Fruit fly (Drosophila melanogaster) whole organism, embryonic: Measurements from ENCODE around the gene CG13084.

ENCODE experiments used
- Antp ChIP-seq: fragments of 200-800 bp; sonication (Bioruptor generic); optimal IDR thresholded peaks from 3 replicates; lab custom pipeline; 2016; ENCODE audit warnings: missing biosample characterization, missing genetic modification characterization
- Awh ChIP-seq: fragments of 200-800 bp; sonication (Bioruptor generic); IDR thresholded peaks from 2 replicates; pipeline ENCODE4, ENCODE4 v1.3.6; 2022; ENCODE audit warnings: missing biosample characterization, missing genetic modification characterization
- B-H2 ChIP-seq: fragments of 200-800 bp; sonication (Bioruptor generic); optimal IDR thresholded peaks from 2 replicates; lab custom pipeline; 2018; ENCODE audit warnings: missing biosample characterization, mild to moderate bottlenecking, missing genetic modification characterization
- Bdp1 ChIP-seq: fragments of 200-800 bp; sonication (Bioruptor generic); optimal IDR thresholded peaks from 3 replicates; lab custom pipeline; 2016; ENCODE audit warnings: missing biosample characterization, missing genetic modification characterization
- Bteb2 ChIP-seq: fragments of 200-800 bp; sonication (Bioruptor generic); optimal IDR thresholded peaks from 2 replicates; lab custom pipeline; 2016; ENCODE audit warnings: missing biosample characterization, missing genetic modification characterization
- CG11696 ChIP-seq: fragments of 200-800 bp; sonication (Bioruptor generic); IDR thresholded peaks from 2 replicates; pipeline ENCODE4 v1.3.6; 2022; ENCODE audit warnings: missing biosample characterization, missing genetic modification characterization
- CG13123 ChIP-seq: fragments of 200-800 bp; sonication (Bioruptor generic); optimal IDR thresholded peaks from 2 replicates; lab custom pipeline; 2016; ENCODE audit warnings: missing biosample characterization, missing genetic modification characterization
- CG15479 ChIP-seq: fragments of 200-800 bp; sonication (Bioruptor generic); optimal IDR thresholded peaks from 3 replicates; lab custom pipeline; 2019; ENCODE audit warnings: missing biosample characterization, mild to moderate bottlenecking, missing genetic modification characterization, moderate library complexity
- CG15601 ChIP-seq: fragments of 200-800 bp; sonication (Bioruptor generic); optimal IDR thresholded peaks from 3 replicates; lab custom pipeline; 2019; ENCODE audit warnings: missing biosample characterization, mild to moderate bottlenecking, missing genetic modification characterization, moderate library complexity
- CG1603 ChIP-seq: fragments of 200-800 bp; sonication (Bioruptor generic); optimal IDR thresholded peaks from 2 replicates; lab custom pipeline; 2019; ENCODE audit warnings: missing biosample characterization, mild to moderate bottlenecking, missing genetic modification characterization, moderate library complexity
- CG18619 ChIP-seq: fragments of 200-800 bp; sonication (Bioruptor generic); optimal IDR thresholded peaks from 3 replicates; lab custom pipeline; 2017; ENCODE audit warnings: missing biosample characterization, mild to moderate bottlenecking, missing genetic modification characterization
- CG18764 ChIP-seq: fragments of 200-800 bp; sonication (Bioruptor generic); optimal IDR thresholded peaks from 3 replicates; lab custom pipeline; 2016; ENCODE audit warnings: missing biosample characterization, missing genetic modification characterization
- CG31224 ChIP-seq: fragments of 200-800 bp; sonication (Bioruptor generic); IDR thresholded peaks from 2 replicates; pipeline ENCODE4 v1.3.6; 2022; ENCODE audit warnings: missing biosample characterization, missing genetic modification characterization
- CG34422 ChIP-seq: fragments of 200-800 bp; sonication (Bioruptor generic); IDR thresholded peaks from 3 replicates; pipeline ENCODE4 v1.3.6; 2022; ENCODE audit warnings: missing biosample characterization, missing genetic modification characterization
- CG4707 ChIP-seq: fragments of 200-800 bp; sonication (Bioruptor generic); optimal IDR thresholded peaks from 2 replicates; lab custom pipeline; 2018; ENCODE audit warnings: missing biosample characterization, mild to moderate bottlenecking, missing genetic modification characterization, moderate library complexity
- CG5953 ChIP-seq: fragments of 200-800 bp; sonication (Bioruptor generic); IDR thresholded peaks from 2 replicates; pipeline ENCODE4 v1.3.6; 2022; ENCODE audit warnings: missing biosample characterization, missing genetic modification characterization
- CG6654 ChIP-seq: fragments of 200-800 bp; sonication (Bioruptor generic); optimal IDR thresholded peaks from 2 replicates; lab custom pipeline; 2017; ENCODE audit warnings: missing biosample characterization, mild to moderate bottlenecking, missing genetic modification characterization
- CG6683 ChIP-seq: fragments of 200-800 bp; sonication (Bioruptor generic); optimal IDR thresholded peaks from 2 replicates; lab custom pipeline; 2017; ENCODE audit warnings: missing biosample characterization, mild to moderate bottlenecking, missing genetic modification characterization, missing genetic modification reagents
- CG8359 ChIP-seq: fragments of 200-800 bp; sonication (Bioruptor generic); optimal IDR thresholded peaks from 2 replicates; lab custom pipeline; 2017; ENCODE audit warnings: missing biosample characterization, mild to moderate bottlenecking, missing genetic modification characterization, borderline replicate concordance
- CG8478 ChIP-seq: fragments of >200 bp; optimal IDR thresholded peaks from 2 replicates; lab custom pipeline; 2018
- CG9609 ChIP-seq: fragments of 200-800 bp; sonication (Bioruptor generic); optimal IDR thresholded peaks from 3 replicates; lab custom pipeline; 2016; ENCODE audit warnings: missing biosample characterization, missing genetic modification characterization
- CG9876 ChIP-seq: fragments of 200-800 bp; sonication (Bioruptor generic); optimal IDR thresholded peaks from 2 replicates; lab custom pipeline; 2016; ENCODE audit warnings: missing biosample characterization, missing genetic modification characterization
- CTCF ChIP-seq: fragments of 200-800 bp; sonication (Bioruptor generic); optimal IDR thresholded peaks from 2 replicates; lab custom pipeline; 2017; ENCODE audit warnings: missing biosample characterization, mild to moderate bottlenecking, missing genetic modification characterization, moderate library complexity
- D ChIP-seq, 2 experiments: fragments of 200-800 bp in 1 of 2; fragments of >200 bp in 1 of 2; sonication (Bioruptor generic) in 1 of 2; optimal IDR thresholded peaks; 2 replicates in 1 of 2; 3 replicates in 1 of 2; lab custom pipeline; 2017; ENCODE audit warnings: mild to moderate bottlenecking in 1 of 2, missing biosample characterization in 1 of 2, missing genetic modification characterization in 1 of 2, missing genetic modification reagents in 1 of 2
- E2f1 ChIP-seq: fragments of 200-800 bp; sonication (Bioruptor generic); IDR thresholded peaks from 2 replicates; pipeline ENCODE4 v1.3.6; 2022; ENCODE audit warnings: missing biosample characterization, missing genetic modification characterization
- MTF-1 ChIP-seq: fragments of 200-800 bp; sonication (Bioruptor generic); optimal IDR thresholded peaks from 2 replicates; lab custom pipeline; 2018; ENCODE audit warnings: missing biosample characterization, mild to moderate bottlenecking, missing genetic modification characterization, borderline replicate concordance
- Nf-YC ChIP-seq: fragments of 200-800 bp; optimal IDR thresholded peaks from 3 replicates; lab custom pipeline; 2019; ENCODE audit warnings: missing biosample characterization, mild to moderate bottlenecking, missing genetic modification characterization, moderate library complexity
- Side ChIP-seq: fragments of 200-800 bp; sonication (Bioruptor generic); optimal IDR thresholded peaks from 2 replicates; lab custom pipeline; 2016; ENCODE audit warnings: missing biosample characterization, missing genetic modification characterization
- Sry-δ ChIP-seq: fragments of 200-800 bp; sonication (Bioruptor generic); optimal IDR thresholded peaks from 2 replicates; lab custom pipeline; 2016; ENCODE audit warnings: missing biosample characterization, missing genetic modification characterization
- Stat92E ChIP-seq, 3 experiments: fragments of >200 bp in 2 of 3; fragments of 200-800 bp in 1 of 3; sonication (Bioruptor generic) in 1 of 3; optimal IDR thresholded peaks; 2 replicates each; lab custom pipeline; 2017 to 2019; ENCODE audit warnings: missing biosample characterization in 3 of 3, missing genetic modification characterization in 3 of 3, mild to moderate bottlenecking in 1 of 3, moderate library complexity in 1 of 3
- Usf ChIP-seq: fragments of 200-800 bp; sonication (Bioruptor generic); optimal IDR thresholded peaks from 2 replicates; lab custom pipeline; 2017; ENCODE audit warnings: missing genotype, missing biosample characterization, missing genetic modification characterization
- az2 ChIP-seq: fragments of 200-800 bp; sonication (Bioruptor generic); optimal IDR thresholded peaks from 3 replicates; lab custom pipeline; 2016; ENCODE audit warnings: missing biosample characterization, missing genetic modification characterization
- bcd ChIP-seq: fragments of 200-800 bp; sonication (Bioruptor generic); optimal IDR thresholded peaks from 2 replicates; lab custom pipeline; 2017; ENCODE audit warnings: missing biosample characterization, mild to moderate bottlenecking, missing genetic modification characterization
- cas ChIP-seq: fragments of 200-800 bp; sonication (Bioruptor generic); IDR thresholded peaks from 2 replicates; pipeline ENCODE4 v1.3.6; 2022; ENCODE audit warnings: missing biosample characterization, missing genetic modification characterization
- dm ChIP-seq: fragments of 200-800 bp; sonication (Bioruptor generic); optimal IDR thresholded peaks from 3 replicates; lab custom pipeline; 2016; ENCODE audit warnings: missing biosample characterization, missing genetic modification characterization
- dpn ChIP-seq, 2 experiments: fragments of 200-800 bp; sonication (Bioruptor generic); optimal IDR thresholded peaks; 3 replicates each; lab custom pipeline; 2016; ENCODE audit warnings: missing biosample characterization in 2 of 2, missing genetic modification characterization in 2 of 2
- esg ChIP-seq: fragments of 200-800 bp; sonication (Bioruptor generic); conservative IDR thresholded peaks from 2 replicates; pipeline ENCODE4 v1.3.6; 2022; ENCODE audit warnings: missing biosample characterization, missing genetic modification characterization
- inv ChIP-seq: fragments of 200-800 bp; sonication (Bioruptor generic); IDR thresholded peaks from 2 replicates; pipeline ENCODE4 v1.3.6; 2022; ENCODE audit warnings: missing biosample characterization, missing genetic modification characterization; ENCODE audit not compliant: partially characterized antibody
- kah ChIP-seq: fragments of 200-800 bp; sonication (Bioruptor generic); optimal IDR thresholded peaks from 2 replicates; lab custom pipeline; 2018; ENCODE audit warnings: missing biosample characterization, mild to moderate bottlenecking, missing genetic modification characterization
- mam ChIP-seq: fragments of 200-800 bp; sonication (Bioruptor generic); optimal IDR thresholded peaks from 3 replicates; lab custom pipeline; 2016; ENCODE audit warnings: missing biosample characterization, missing genetic modification characterization
- nerfin-1 ChIP-seq: fragments of 200-800 bp; sonication (Bioruptor generic); optimal IDR thresholded peaks from 3 replicates; lab custom pipeline; 2019; ENCODE audit warnings: missing biosample characterization, mild to moderate bottlenecking, missing genetic modification characterization, moderate library complexity
- nerfin-2 ChIP-seq: fragments of 200-800 bp; sonication (Bioruptor generic); IDR thresholded peaks from 2 replicates; pipeline ENCODE4 v1.3.6; 2022; ENCODE audit warnings: missing biosample characterization, missing genetic modification characterization; ENCODE audit not compliant: partially characterized antibody
- org-1 ChIP-seq: fragments of 200-800 bp; sonication (Bioruptor generic); optimal IDR thresholded peaks from 2 replicates; lab custom pipeline; 2017; ENCODE audit warnings: missing biosample characterization, missing genetic modification characterization
- scrt ChIP-seq: fragments of 200-800 bp; sonication (Bioruptor generic); optimal IDR thresholded peaks from 2 replicates; lab custom pipeline; 2018; ENCODE audit warnings: missing biosample characterization, mild to moderate bottlenecking, missing genetic modification characterization, moderate library complexity
- slou ChIP-seq: fragments of 200-800 bp; sonication (Bioruptor generic); optimal IDR thresholded peaks from 3 replicates; lab custom pipeline; 2016; ENCODE audit warnings: missing biosample characterization, missing genetic modification characterization
- slp2 ChIP-seq: fragments of 200-800 bp; sonication (Bioruptor generic); optimal IDR thresholded peaks from 2 replicates; lab custom pipeline; 2016; ENCODE audit warnings: missing biosample characterization, missing genetic modification characterization
- sqz ChIP-seq: fragments of 200-800 bp; sonication (Bioruptor generic); optimal IDR thresholded peaks from 3 replicates; lab custom pipeline; 2018; ENCODE audit warnings: missing biosample characterization, mild to moderate bottlenecking, missing genetic modification characterization
- tll ChIP-seq, 2 experiments: fragments of 200-800 bp in 1 of 2; fragments of >200 bp in 1 of 2; sonication (Bioruptor generic) in 1 of 2; optimal IDR thresholded peaks; 2 replicates each; lab custom pipeline; 2017 to 2019; ENCODE audit warnings: missing biosample characterization in 2 of 2, missing genetic modification characterization in 2 of 2, mild to moderate bottlenecking in 1 of 2, moderate library complexity in 1 of 2
- toy ChIP-seq: fragments of 200-800 bp; sonication (Bioruptor generic); IDR thresholded peaks from 2 replicates; pipeline ENCODE4 v1.3.6; 2022; ENCODE audit warnings: missing biosample characterization, missing genetic modification characterization
- unpg ChIP-seq: fragments of 200-800 bp; sonication (Bioruptor generic); optimal IDR thresholded peaks from 3 replicates; lab custom pipeline; 2018; ENCODE audit warnings: missing biosample characterization, mild to moderate bottlenecking, missing genetic modification characterization, moderate library complexity
- vnd ChIP-seq: fragments of 200-800 bp; sonication (Bioruptor generic); IDR thresholded peaks from 3 replicates; pipeline ENCODE4 v1.3.6; 2022; ENCODE audit warnings: missing biosample characterization, missing genetic modification characterization; ENCODE audit not compliant: partially characterized antibody
- wdn ChIP-seq: fragments of 200-800 bp; sonication (Bioruptor generic); IDR thresholded peaks from 2 replicates; pipeline ENCODE4 v1.3.6; 2022; ENCODE audit warnings: missing biosample characterization, missing genetic modification characterization

CG13084 gene

dm6 chr2L:19484539-19484938 is at the start of gene CG13084, which contains the start of gene CG10195 (continued):
- TF ChIP-seq vnd (GFP tag; lab: Robert Waterston, UW) = 0 out of 3 replicates have a peak, but pooled peaks have one; percentile 20
- TF ChIP-seq CG4707 (GFP tag; lab: Kevin White, UChicago) = no peak
- 0 out of 2 replicates have a peak, but pooled peaks have one; percentile 35 for TF ChIP-seq nerfin-2 (GFP tag; lab: Robert Waterston, UW)
- TF ChIP-seq toy (GFP tag; lab: Robert Waterston, UW) = no peak
- TF ChIP-seq CG8359 (GFP tag; lab: Kevin White, UChicago) = no peak
- peak; percentile 10 for TF ChIP-seq Sry-δ (GFP tag; lab: Kevin White, UChicago)
- TF ChIP-seq CG15479 (GFP tag; lab: Kevin White, UChicago) = no peak
- TF ChIP-seq cas = no peak
- TF ChIP-seq B-H2 = no peak
- TF ChIP-seq Awh = no peak
- no peak for TF ChIP-seq MTF-1
- no peak for TF ChIP-seq Stat92E (GFP tag; optimal IDR thresholded peaks at IDR 0.05; lab: Kevin White, UChicago)
- no peak for TF ChIP-seq CG18619 (GFP tag; lab: Kevin White, UChicago)
- TF ChIP-seq bcd (GFP tag; lab: Kevin White, UChicago) = no peak
- TF ChIP-seq Nf-YC (tag; lab: Kevin White, UChicago) = no peak
- no peak for TF ChIP-seq CG9876 (GFP tag; lab: Kevin White, UChicago)
- TF ChIP-seq CG8478 = no peak
- no peak for TF ChIP-seq CG15601 (tag; lab: Kevin White, UChicago)
- no peak for TF ChIP-seq CG31224 (GFP tag; lab: Robert Waterston, UW)
- no peak for TF ChIP-seq Usf (GFP tag; lab: Kevin White, UChicago)
- no peak for TF ChIP-seq CG9609
- no peak for TF ChIP-seq wdn (GFP tag; lab: Robert Waterston, UW)
- no peak for TF ChIP-seq Side
- no peak for TF ChIP-seq Antp
- no peak for TF ChIP-seq E2f1 (GFP tag; lab: Robert Waterston, UW)
- TF ChIP-seq az2 = no peak
- TF ChIP-seq CG6683 (GFP tag; lab: Kevin White, UChicago) = no peak
- TF ChIP-seq CG13123 = no peak
- no peak for TF ChIP-seq unpg (GFP tag; lab: Kevin White, UChicago)
- TF ChIP-seq CTCF (GFP tag; lab: Kevin White, UChicago) = no peak
- TF ChIP-seq slou (GFP tag; lab: Kevin White, UChicago) = no peak
- TF ChIP-seq CG5953 (GFP tag; lab: Robert Waterston, UW) = no peak
- TF ChIP-seq scrt (GFP tag; lab: Kevin White, UChicago) = no peak
- no peak for TF ChIP-seq dpn (GFP tag; optimal IDR thresholded peaks at IDR 0.05; lab: Kevin White, UChicago)
- no peak for TF ChIP-seq mam (GFP tag; lab: Kevin White, UChicago)
- TF ChIP-seq Bteb2 (GFP tag; lab: Kevin White, UChicago) = no peak
- no peak for TF ChIP-seq CG1603
- TF ChIP-seq nerfin-1 = no peak
- TF ChIP-seq slp2 = no peak
- TF ChIP-seq CG11696 (GFP tag; lab: Robert Waterston, UW) = no peak
- TF ChIP-seq CG34422 (GFP tag; lab: Robert Waterston, UW) = no peak
- TF ChIP-seq kah (GFP tag; lab: Kevin White, UChicago) = peak; percentile 3
- no peak for TF ChIP-seq Bdp1 (GFP tag; lab: Kevin White, UChicago)
- no peak for TF ChIP-seq esg (GFP tag; lab: Robert Waterston, UW)
- no peak for TF ChIP-seq CG6654 (GFP tag; lab: Kevin White, UChicago)
- TF ChIP-seq CG18764 = no peak
- TF ChIP-seq dm (GFP tag; lab: Kevin White, UChicago) = no peak
- no peak for TF ChIP-seq inv (GFP tag; lab: Robert Waterston, UW)
- TF ChIP-seq org-1 (GFP tag; lab: Kevin White, UChicago) = no peak
- no peak for TF ChIP-seq sqz
- no peak for TF ChIP-seq D (optimal IDR thresholded peaks at IDR 0.05; lab: Kevin White, UChicago)
- TF ChIP-seq D (GFP tag; optimal IDR thresholded peaks at IDR 0.05; lab: Kevin White, UChicago) = no peak
- TF ChIP-seq tll (GFP tag; optimal IDR thresholded peaks at IDR 0.05; lab: Kevin White, UChicago) = no peak
